Worm (Caenorhabditis elegans) whole organism, L4 larva: ENCODE data around the gene R148.4.

Experiments
- ces-1 ChIP-seq: fragments of 150-350 bp; sonication (generic microtip); optimal IDR thresholded peaks from 4 replicates; lab custom pipeline; 2014; ENCODE audit warnings: missing biosample characterization, missing genetic modification reagents, missing genetic modification characterization
- fos-1 ChIP-seq: fragments of 150-350 bp; optimal IDR thresholded peaks from 2 replicates; lab custom pipeline; 2014; ENCODE audit warnings: missing biosample characterization, missing genetic modification characterization
- mdl-1 ChIP-seq, 2 experiments: fragments of 150-350 bp in 1 of 2; sonication (generic microtip) in 1 of 2; optimal IDR thresholded peaks; 2 replicates each; lab custom pipeline; 2014 to 2017; ENCODE audit warnings: missing biosample characterization in 2 of 2, missing genetic modification characterization in 2 of 2
- snpc-4 ChIP-seq: fragments of 150-350 bp; optimal IDR thresholded peaks from 2 replicates; lab custom pipeline; 2014; ENCODE audit warnings: missing biosample characterization, missing genetic modification characterization

DNA sequence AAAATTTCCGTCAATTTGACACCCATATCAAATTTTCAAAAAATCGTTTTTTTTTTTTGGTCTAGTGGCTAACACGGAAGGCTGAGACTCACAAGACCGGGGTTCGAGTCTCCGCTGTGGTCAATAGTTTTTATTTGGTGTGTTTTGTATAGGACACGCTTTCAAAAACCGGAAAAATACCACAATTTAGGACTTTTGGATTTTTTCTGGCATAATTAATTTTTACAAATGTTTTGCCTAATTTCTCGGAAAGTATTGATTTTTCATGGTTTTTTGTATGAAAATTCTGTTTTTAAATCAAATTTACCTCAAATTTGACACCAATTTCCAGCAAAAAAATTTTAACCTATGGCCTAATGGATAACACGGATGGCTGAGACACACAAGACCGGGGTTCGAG lies 14.6 kb downstream of the R148.4 start, which contains the start of gene mks-1:
- TF ChIP-seq mdl-1 (tag; optimal IDR thresholded peaks at IDR 0.05; lab: Kevin White, UChicago) (no peak), fos-1 (tag; lab: Kevin White, UChicago) (no peak), snpc-4 (tag; lab: Kevin White, UChicago) (no peak), ces-1 (GFP tag; lab: Kevin White, UChicago) (no peak)
